Fruit fly (Drosophila melanogaster): ENCODE data around the gene CG17343.
A peak's percentile ranks its signal among the peaks of the same experiment; 100 is the strongest.

CG17343 gene

dm6 chr2L:19083320-19083764, 18.6 kb downstream of the CG17343 start:
- TF ChIP-seq lola (GFP tag; optimal IDR thresholded peaks at IDR 0.05) (no peak), Dfd (GFP tag; optimal IDR thresholded peaks at IDR 0.05) (peak; percentile 60)

dm6 chr2L:19088895-19089294, 24.2 kb downstream of the CG17343 start:
- TF ChIP-seq Dfd (GFP tag; optimal IDR thresholded peaks at IDR 0.05) (no peak), sage (GFP tag; optimal IDR thresholded peaks at IDR 0.05) (no peak), psq (GFP tag; optimal IDR thresholded peaks at IDR 0.05) (no peak), lola (GFP tag; optimal IDR thresholded peaks at IDR 0.05) (no peak), Myc (optimal IDR thresholded peaks at IDR 0.05) (no peak), N (GFP tag; optimal IDR thresholded peaks at IDR 0.05) (no peak), Sp1 (GFP tag; optimal IDR thresholded peaks at IDR 0.05) (no peak), Hnf4 (GFP tag; optimal IDR thresholded peaks at IDR 0.05) (no peak), woc (GFP tag; optimal IDR thresholded peaks at IDR 0.05) (no peak), ey (GFP tag; optimal IDR thresholded peaks at IDR 0.05) (no peak), foxo (GFP tag; optimal IDR thresholded peaks at IDR 0.05) (no peak), Vsx2 (GFP tag; optimal IDR thresholded peaks at IDR 0.05; ENCODE audit: partially characterized antibody) (no peak), CrebA (GFP tag; optimal IDR thresholded peaks at IDR 0.05; ENCODE audit: borderline replicate concordance) (no peak)

DNA sequence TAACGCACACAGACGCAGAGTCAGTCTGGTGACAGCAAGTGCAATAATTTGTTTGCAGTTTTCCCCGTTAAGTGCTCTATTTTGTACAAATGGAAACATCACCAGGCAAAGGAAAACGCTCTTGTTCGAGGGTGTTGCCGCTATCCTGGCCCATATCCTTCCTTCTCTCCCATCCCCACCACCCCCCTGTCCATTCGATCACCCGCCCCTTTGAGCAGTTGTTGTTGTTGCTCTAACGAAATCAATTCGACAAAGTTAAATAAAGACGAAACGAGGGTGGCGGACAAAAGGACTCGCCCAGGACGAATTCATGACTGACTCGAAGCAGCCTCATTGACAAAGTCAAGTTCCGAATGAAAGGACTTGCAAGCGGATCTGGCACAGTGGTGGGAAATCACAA, 24.7 kb downstream of the CG17343 start:
- TF ChIP-seq dmrt93B (GFP tag; optimal IDR thresholded peaks at IDR 0.05) (no peak), N (GFP tag; optimal IDR thresholded peaks at IDR 0.05) (no peak), Hnf4 (GFP tag; optimal IDR thresholded peaks at IDR 0.05) (no peak), Hr78 (GFP tag; optimal IDR thresholded peaks at IDR 0.05) (no peak), CG32264 (GFP tag; optimal IDR thresholded peaks at IDR 0.05) (no peak), h (GFP tag; optimal IDR thresholded peaks at IDR 0.05) (no peak), sv (GFP tag; optimal IDR thresholded peaks at IDR 0.05) (no peak), HLH106 (tag; optimal IDR thresholded peaks at IDR 0.05) (no peak), jim (GFP tag; optimal IDR thresholded peaks at IDR 0.05) (no peak)

DNA sequence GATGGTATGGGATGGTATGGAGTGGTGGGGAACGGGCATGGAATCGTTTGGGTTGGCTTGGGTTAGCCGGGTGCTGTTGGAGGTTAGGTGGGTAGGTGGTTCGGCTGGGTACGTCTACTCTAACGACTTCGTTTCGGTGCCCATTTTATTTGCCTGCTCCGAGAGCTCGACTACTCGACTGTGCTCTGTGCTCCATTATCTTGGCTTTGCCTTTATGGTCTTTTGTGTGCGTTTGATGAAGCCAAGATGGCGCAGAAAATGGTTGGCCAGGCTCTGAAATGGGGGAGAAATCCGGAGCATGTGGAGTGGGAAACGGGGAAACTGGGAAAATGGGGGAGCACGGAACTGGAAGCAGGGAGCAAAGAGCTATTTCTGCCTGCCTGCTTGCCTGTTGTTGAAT, 29.1 kb downstream of the CG17343 start:
- TF ChIP-seq h (GFP tag; optimal IDR thresholded peaks at IDR 0.05) = no peak
- no peak for TF ChIP-seq Abd-B (GFP tag; optimal IDR thresholded peaks at IDR 0.05)
- TF ChIP-seq Jra (GFP tag; optimal IDR thresholded peaks at IDR 0.05) = no peak
- TF ChIP-seq Sp1 (GFP tag; optimal IDR thresholded peaks at IDR 0.05) = no peak
- TF ChIP-seq jim (GFP tag; optimal IDR thresholded peaks at IDR 0.05) = no peak
- TF ChIP-seq GATAd (GFP tag; optimal IDR thresholded peaks at IDR 0.05) = no peak
- no peak for TF ChIP-seq psq (GFP tag; optimal IDR thresholded peaks at IDR 0.05)
- no peak for TF ChIP-seq Hr78 (GFP tag; optimal IDR thresholded peaks at IDR 0.05)
- no peak for TF ChIP-seq HLH106 (tag; optimal IDR thresholded peaks at IDR 0.05)
- TF ChIP-seq sage (GFP tag; optimal IDR thresholded peaks at IDR 0.05) = no peak

DNA sequence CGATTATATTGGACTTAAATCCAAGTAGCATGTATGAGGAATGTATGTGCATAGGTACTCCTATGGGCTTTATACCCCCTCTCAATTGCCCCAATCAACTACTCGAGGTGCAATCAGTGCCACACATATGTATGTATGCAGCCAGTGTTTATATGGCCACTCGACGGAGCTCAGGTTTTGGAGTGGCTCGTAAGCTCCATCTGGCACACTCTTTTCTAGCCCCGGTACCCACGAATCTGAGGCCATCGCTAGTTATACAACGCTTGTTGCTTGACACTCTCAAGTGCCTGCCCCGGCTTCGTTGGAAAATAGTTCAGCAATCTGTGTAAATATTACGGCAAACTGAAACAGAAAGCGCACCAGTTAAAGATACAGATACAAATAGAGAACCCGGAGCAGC, 31.6 kb downstream of the CG17343 start:
- TF ChIP-seq Hnf4 (GFP tag; optimal IDR thresholded peaks at IDR 0.05) (no peak), Jra (GFP tag; optimal IDR thresholded peaks at IDR 0.05) (no peak), Dfd (GFP tag; optimal IDR thresholded peaks at IDR 0.05) (no peak), CG32264 (GFP tag; optimal IDR thresholded peaks at IDR 0.05) (no peak), dmrt93B (GFP tag; optimal IDR thresholded peaks at IDR 0.05) (no peak), OdsH (GFP tag; optimal IDR thresholded peaks at IDR 0.05) (no peak), dl (GFP tag; optimal IDR thresholded peaks at IDR 0.05; ENCODE audit: insufficient read depth in 1 of 2, partially characterized antibody in 2 of 2) (no peak), rgr (GFP tag; optimal IDR thresholded peaks at IDR 0.05) (no peak), Dif (GFP tag; optimal IDR thresholded peaks at IDR 0.05; ENCODE audit: partially characterized antibody) (no peak), h (GFP tag; optimal IDR thresholded peaks at IDR 0.05) (no peak), psq (GFP tag; optimal IDR thresholded peaks at IDR 0.05) (no peak), dsf (GFP tag; optimal IDR thresholded peaks at IDR 0.05; ENCODE audit: borderline replicate concordance) (no peak), GATAd (GFP tag; optimal IDR thresholded peaks at IDR 0.05) (no peak), usp (GFP tag; optimal IDR thresholded peaks at IDR 0.05) (no peak), CG9705 (GFP tag; optimal IDR thresholded peaks at IDR 0.05) (no peak), Sp1 (GFP tag; optimal IDR thresholded peaks at IDR 0.05) (no peak), Hr83 (GFP tag; optimal IDR thresholded peaks at IDR 0.05; ENCODE audit: poor library complexity, severe bottlenecking) (no peak), fru (GFP tag; optimal IDR thresholded peaks at IDR 0.05) (no peak), tai (GFP tag; optimal IDR thresholded peaks at IDR 0.05) (no peak), Myc (optimal IDR thresholded peaks at IDR 0.05) (no peak)
